Fruit fly (Drosophila melanogaster) whole organism, embryonic: ENCODE measurements around the gene CG3008.

Source experiments
- Ada2b ChIP-seq: fragments of 200-800 bp; sonication (Bioruptor generic); IDR thresholded peaks from 2 replicates; pipeline ENCODE4 v1.3.6; 2022; ENCODE audit warnings: missing biosample characterization, missing genetic modification characterization
- Awh ChIP-seq: fragments of 200-800 bp; sonication (Bioruptor generic); IDR thresholded peaks from 2 replicates; pipeline ENCODE4, ENCODE4 v1.3.6; 2022; ENCODE audit warnings: missing biosample characterization, missing genetic modification characterization
- Bdp1 ChIP-seq: fragments of 200-800 bp; sonication (Bioruptor generic); optimal IDR thresholded peaks from 3 replicates; lab custom pipeline; 2016; ENCODE audit warnings: missing biosample characterization, missing genetic modification characterization
- Bgb ChIP-seq: fragments of 200-800 bp; sonication (Bioruptor generic); IDR thresholded peaks from 2 replicates; pipeline ENCODE4 v1.3.6; 2022; ENCODE audit warnings: missing biosample characterization, missing genetic modification characterization; ENCODE audit not compliant: partially characterized antibody
- CG10209 ChIP-seq: fragments of 200-800 bp; sonication (Bioruptor generic); optimal IDR thresholded peaks from 3 replicates; lab custom pipeline; 2017; ENCODE audit warnings: missing biosample characterization, mild to moderate bottlenecking, missing genetic modification characterization, missing genetic modification reagents
- CG11504 ChIP-seq: fragments of 200-800 bp; sonication (Bioruptor generic); optimal IDR thresholded peaks from 3 replicates; lab custom pipeline; 2019; ENCODE audit warnings: missing biosample characterization, mild to moderate bottlenecking, missing genetic modification characterization, moderate library complexity
- CG1233 ChIP-seq: fragments of 200-800 bp; sonication (Bioruptor generic); optimal IDR thresholded peaks from 4 replicates; lab custom pipeline; 2018; ENCODE audit warnings: missing biosample characterization, mild to moderate bottlenecking, missing genetic modification characterization
- CG1832 ChIP-seq: fragments of 200-800 bp; sonication (Bioruptor generic); optimal IDR thresholded peaks from 2 replicates; lab custom pipeline; 2017; ENCODE audit warnings: missing biosample characterization, mild to moderate bottlenecking, missing genetic modification characterization, inconsistent platforms
- CG18599 ChIP-seq: fragments of 200-800 bp; sonication (Bioruptor generic); optimal IDR thresholded peaks from 3 replicates; lab custom pipeline; 2017; ENCODE audit warnings: missing biosample characterization, missing genetic modification characterization, mild to moderate bottlenecking, moderate library complexity, missing genetic modification reagents
- CG18619 ChIP-seq: fragments of 200-800 bp; sonication (Bioruptor generic); optimal IDR thresholded peaks from 3 replicates; lab custom pipeline; 2017; ENCODE audit warnings: missing biosample characterization, mild to moderate bottlenecking, missing genetic modification characterization
- CG2199 ChIP-seq: fragments of 200-800 bp; sonication (Bioruptor generic); IDR thresholded peaks from 3 replicates; pipeline ENCODE4 v1.3.6; 2022; ENCODE audit warnings: missing biosample characterization, missing genetic modification characterization
- CG2678 ChIP-seq: fragments of 200-800 bp; sonication (Bioruptor generic); optimal IDR thresholded peaks from 3 replicates; lab custom pipeline; 2019; ENCODE audit warnings: missing biosample characterization, mild to moderate bottlenecking, missing genetic modification characterization, moderate library complexity
- CG30020 ChIP-seq: fragments of 200-800 bp; optimal IDR thresholded peaks from 2 replicates; lab custom pipeline; 2019; ENCODE audit warnings: missing biosample characterization, mild to moderate bottlenecking, missing genetic modification characterization, moderate library complexity
- CG31441 ChIP-seq: fragments of 200-800 bp; sonication (Bioruptor generic); IDR thresholded peaks from 2 replicates; pipeline ENCODE4 v1.3.6; 2022; ENCODE audit warnings: missing biosample characterization, missing genetic modification characterization
- CG4282 ChIP-seq: fragments of 200-800 bp; sonication (Bioruptor generic); optimal IDR thresholded peaks from 2 replicates; lab custom pipeline; 2016; ENCODE audit warnings: missing biosample characterization, missing genetic modification characterization
- CG4820 ChIP-seq: fragments of 200-800 bp; sonication (Bioruptor generic); optimal IDR thresholded peaks from 3 replicates; lab custom pipeline; 2016; ENCODE audit warnings: missing biosample characterization, missing genetic modification characterization
- CG5180 ChIP-seq: fragments of 200-800 bp; sonication (Bioruptor generic); optimal IDR thresholded peaks from 3 replicates; lab custom pipeline; 2017; ENCODE audit warnings: missing biosample characterization, missing genetic modification characterization, mild to moderate bottlenecking, moderate library complexity, missing genetic modification reagents
- CG6254 ChIP-seq: fragments of 200-800 bp; sonication (Bioruptor generic); optimal IDR thresholded peaks from 3 replicates; lab custom pipeline; 2017; ENCODE audit warnings: mild to moderate bottlenecking, missing biosample characterization, missing genetic modification reagents, missing genetic modification characterization
- CG7839 ChIP-seq: fragments of 200-800 bp; sonication (Bioruptor generic); optimal IDR thresholded peaks from 3 replicates; lab custom pipeline; 2018; ENCODE audit warnings: missing biosample characterization, mild to moderate bottlenecking, missing genetic modification characterization, moderate library complexity
- CG8359 ChIP-seq: fragments of 200-800 bp; sonication (Bioruptor generic); optimal IDR thresholded peaks from 2 replicates; lab custom pipeline; 2017; ENCODE audit warnings: missing biosample characterization, mild to moderate bottlenecking, missing genetic modification characterization, borderline replicate concordance
- CG8388 ChIP-seq: fragments of 200-800 bp; sonication (Bioruptor generic); optimal IDR thresholded peaks from 2 replicates; lab custom pipeline; 2019; ENCODE audit warnings: missing biosample characterization, mild to moderate bottlenecking, missing genetic modification characterization, moderate library complexity
- Dek ChIP-seq: fragments of 200-800 bp; sonication (Bioruptor generic); optimal IDR thresholded peaks from 3 replicates; lab custom pipeline; 2019; ENCODE audit warnings: missing biosample characterization, mild to moderate bottlenecking, missing genetic modification characterization, moderate library complexity
- Dref ChIP-seq: fragments of 200-800 bp; sonication (Bioruptor generic); IDR thresholded peaks from 2 replicates; pipeline ENCODE4 v1.3.6; 2022; ENCODE audit warnings: missing biosample characterization, missing genetic modification characterization
- H2.0 ChIP-seq: fragments of 200-800 bp; sonication (Bioruptor generic); IDR thresholded peaks from 2 replicates; pipeline ENCODE4 v1.3.6; 2022; ENCODE audit warnings: missing biosample characterization, missing genetic modification characterization
- HmgZ ChIP-seq: fragments of 200-800 bp; sonication (Bioruptor generic); optimal IDR thresholded peaks from 2 replicates; lab custom pipeline; 2018; ENCODE audit warnings: missing biosample characterization, mild to moderate bottlenecking, missing genetic modification characterization
- Hr51 ChIP-seq, 2 experiments: fragments of 200-800 bp; sonication (Bioruptor generic); optimal IDR thresholded peaks; 2 replicates in 1 of 2; 3 replicates in 1 of 2; lab custom pipeline; 2016 to 2018; ENCODE audit warnings: missing biosample characterization in 2 of 2, missing genetic modification characterization in 2 of 2, mild to moderate bottlenecking in 1 of 2, moderate library complexity in 1 of 2
- Lpt ChIP-seq: fragments of >200 bp; optimal IDR thresholded peaks from 2 replicates; lab custom pipeline; 2018; ENCODE audit warnings: missing biosample characterization, missing genetic modification characterization
- Med ChIP-seq: fragments of 200-800 bp; sonication (Bioruptor generic); peaks from one replicate; lab custom pipeline; 2016; ENCODE audit warnings: missing biosample characterization, missing genetic modification characterization, mild to moderate bottlenecking, inconsistent platforms, moderate library complexity
- NC2α ChIP-seq: fragments of 200-800 bp; sonication (Bioruptor generic); optimal IDR thresholded peaks from 2 replicates; lab custom pipeline; 2016; ENCODE audit warnings: missing biosample characterization, missing genetic modification characterization
- Sin3A ChIP-seq: fragments of >200 bp; optimal IDR thresholded peaks from 2 replicates; lab custom pipeline; 2018
- Six4 ChIP-seq: fragments of 200-800 bp; sonication (Bioruptor generic); optimal IDR thresholded peaks from 2 replicates; lab custom pipeline; 2016; ENCODE audit warnings: missing biosample characterization, missing genetic modification characterization
- Sox102F ChIP-seq: fragments of 200-800 bp; sonication (Bioruptor generic); optimal IDR thresholded peaks from 2 replicates; lab custom pipeline; 2018; ENCODE audit warnings: missing biosample characterization, mild to moderate bottlenecking, missing genetic modification characterization, moderate library complexity
- Spps ChIP-seq: fragments of 200-800 bp; sonication (Bioruptor generic); optimal IDR thresholded peaks from 2 replicates; lab custom pipeline; 2018; ENCODE audit warnings: missing biosample characterization, mild to moderate bottlenecking, missing genetic modification characterization
- ab ChIP-seq: fragments of 200-800 bp; sonication (Bioruptor generic); optimal IDR thresholded peaks from 2 replicates; lab custom pipeline; 2016; ENCODE audit warnings: missing biosample characterization, missing genetic modification characterization
- al ChIP-seq: fragments of 200-800 bp; sonication (Bioruptor generic); IDR thresholded peaks from 2 replicates; pipeline ENCODE4 v1.3.6; 2022; ENCODE audit warnings: missing biosample characterization, missing genetic modification characterization
- bbx ChIP-seq: fragments of 200-800 bp; sonication (Bioruptor generic); IDR thresholded peaks from 2 replicates; pipeline ENCODE4 v1.3.6; 2022; ENCODE audit warnings: missing biosample characterization, missing genetic modification characterization; ENCODE audit not compliant: partially characterized antibody
- bigmax ChIP-seq: fragments of 200-800 bp; sonication (Bioruptor generic); optimal IDR thresholded peaks from 2 replicates; lab custom pipeline; 2018; ENCODE audit warnings: missing biosample characterization, mild to moderate bottlenecking, missing genetic modification characterization
- bowl ChIP-seq: fragments of 200-800 bp; sonication (Bioruptor generic); IDR thresholded peaks from 2 replicates; pipeline ENCODE4 v1.3.6; 2022; ENCODE audit warnings: missing biosample characterization, missing genetic modification characterization
- br ChIP-seq: fragments of >200 bp; optimal IDR thresholded peaks from 2 replicates; lab custom pipeline; 2017
- cg ChIP-seq: fragments of 200-800 bp; sonication (Bioruptor generic); optimal IDR thresholded peaks from 3 replicates; lab custom pipeline; 2019; ENCODE audit warnings: missing biosample characterization, mild to moderate bottlenecking, missing genetic modification characterization, moderate library complexity
- dmrt11E ChIP-seq: fragments of 200-800 bp; sonication (Bioruptor generic); optimal IDR thresholded peaks from 3 replicates; lab custom pipeline; 2018; ENCODE audit warnings: missing biosample characterization, mild to moderate bottlenecking, missing genetic modification characterization, moderate library complexity
- dysf ChIP-seq: fragments of 200-800 bp; sonication (Bioruptor generic); IDR thresholded peaks from 3 replicates; pipeline ENCODE4 v1.3.6; 2022; ENCODE audit warnings: missing biosample characterization, missing genetic modification characterization
- fd64A ChIP-seq: fragments of 200-800 bp; sonication (Bioruptor generic); optimal IDR thresholded peaks from 3 replicates; lab custom pipeline; 2018; ENCODE audit warnings: missing biosample characterization, mild to moderate bottlenecking, missing genetic modification characterization
- p53 ChIP-seq: fragments of 200-800 bp; sonication (Bioruptor generic); optimal IDR thresholded peaks from 2 replicates; lab custom pipeline; 2016; ENCODE audit warnings: missing biosample characterization, missing genetic modification characterization
- pzg ChIP-seq: fragments of 200-800 bp; sonication (Bioruptor generic); optimal IDR thresholded peaks from 3 replicates; lab custom pipeline; 2018; ENCODE audit warnings: missing biosample characterization, mild to moderate bottlenecking, missing genetic modification characterization, moderate library complexity
- shn ChIP-seq: fragments of 200-800 bp; sonication (Bioruptor generic); optimal IDR thresholded peaks from 3 replicates; lab custom pipeline; 2016; ENCODE audit warnings: missing biosample characterization, missing genetic modification characterization
- slp2 ChIP-seq: fragments of 200-800 bp; sonication (Bioruptor generic); optimal IDR thresholded peaks from 2 replicates; lab custom pipeline; 2016; ENCODE audit warnings: missing biosample characterization, missing genetic modification characterization
- ssp ChIP-seq: fragments of 200-800 bp; sonication (Bioruptor generic); IDR thresholded peaks from 2 replicates; pipeline ENCODE4 v1.3.6; 2022; ENCODE audit warnings: missing biosample characterization, missing genetic modification characterization
- ttk ChIP-seq: fragments of 200-800 bp; sonication (Bioruptor generic); IDR thresholded peaks from 2 replicates; pipeline ENCODE4 v2.1.2; 2022; ENCODE audit warnings: missing biosample characterization, missing genetic modification characterization
- unc-4 ChIP-seq: fragments of 200-800 bp; sonication (Bioruptor generic); IDR thresholded peaks from 2 replicates; pipeline ENCODE4 v1.3.6; 2022; ENCODE audit warnings: missing biosample characterization, missing genetic modification characterization; ENCODE audit not compliant: partially characterized antibody
- vfl ChIP-seq: fragments of 200-800 bp; sonication (Bioruptor generic); optimal IDR thresholded peaks from 2 replicates; lab custom pipeline; 2016; ENCODE audit warnings: missing biosample characterization, missing genetic modification characterization
- wek ChIP-seq: fragments of 200-800 bp; sonication (Bioruptor generic); optimal IDR thresholded peaks from 3 replicates; lab custom pipeline; 2018; ENCODE audit warnings: missing biosample characterization, mild to moderate bottlenecking, missing genetic modification characterization, moderate library complexity

The CG3008 gene

dm6 chr2L:4854822-4855221 lies 28.3 kb upstream of the CG3008 start (continued):
- TF ChIP-seq dmrt11E (tag; lab: Kevin White, UChicago) (peak; percentile 1), CG8359 (GFP tag; lab: Kevin White, UChicago) (no peak), CG11504 (tag; lab: Kevin White, UChicago) (peak; percentile 30), CG8388 (GFP tag; lab: Kevin White, UChicago) (no peak), CG2678 (tag; lab: Kevin White, UChicago) (peak; percentile 31), wek (GFP tag; lab: Kevin White, UChicago) (no peak), Sox102F (GFP tag; lab: Kevin White, UChicago) (peak; percentile 43), dysf (GFP tag; lab: Robert Waterston, UW) (peak; percentile 40; the same call in 2 of the 3 replicates), CG1832 (GFP tag; lab: Kevin White, UChicago) (no peak), al (GFP tag; lab: Robert Waterston, UW) (no peak), unc-4 (GFP tag; lab: Robert Waterston, UW) (no peak), CG4820 (GFP tag; lab: Kevin White, UChicago) (no peak), ssp (GFP tag; lab: Robert Waterston, UW) (no peak), slp2 (GFP tag; lab: Kevin White, UChicago) (no peak), CG5180 (GFP tag; lab: Kevin White, UChicago) (no peak), CG30020 (tag; lab: Kevin White, UChicago) (no peak), pzg (no peak), Med (GFP tag; lab: Kevin White, UChicago) (peak; percentile 45), Dref (no peak), Dek (tag; lab: Kevin White, UChicago) (no peak), ttk (GFP tag; lab: Robert Waterston, UW) (no peak), CG31441 (GFP tag; lab: Robert Waterston, UW) (no peak), cg (GFP tag; lab: Kevin White, UChicago) (no peak), bowl (no peak), fd64A (no peak), Bgb (GFP tag; lab: Robert Waterston, UW) (no peak), CG4282 (no peak), Sin3A (lab: Kevin White, UChicago) (no peak), p53 (GFP tag; lab: Kevin White, UChicago) (no peak), bbx (GFP tag; lab: Robert Waterston, UW) (no peak), Six4 (GFP tag; lab: Kevin White, UChicago) (no peak), shn (GFP tag; lab: Kevin White, UChicago) (no peak), Bdp1 (GFP tag; lab: Kevin White, UChicago) (no peak), HmgZ (tag; lab: Kevin White, UChicago) (no peak), vfl (GFP tag; lab: Kevin White, UChicago) (no peak), Ada2b (GFP tag; lab: Robert Waterston, UW) (0 out of 2 replicates have a peak, but pooled peaks have one; percentile 23), CG1233 (GFP tag; lab: Kevin White, UChicago) (no peak), CG7839 (tag; lab: Kevin White, UChicago) (no peak), bigmax (no peak), NC2α (GFP tag; lab: Kevin White, UChicago) (no peak), Awh (no peak), Hr51 (GFP tag; optimal IDR thresholded peaks at IDR 0.05; lab: Kevin White, UChicago) (peak in 1 of 2 experiments; percentile 23), CG18619 (no peak), CG2199 (no peak), CG10209 (GFP tag; lab: Kevin White, UChicago) (no peak), CG18599 (peak; percentile 46), ab (GFP tag; lab: Kevin White, UChicago) (no peak), Lpt (GFP tag; lab: Kevin White, UChicago) (no peak), Spps (tag; lab: Kevin White, UChicago) (no peak), br (lab: Kevin White, UChicago) (no peak), H2.0 (no peak), CG6254 (GFP tag; lab: Kevin White, UChicago) (no peak)
